Worm (Caenorhabditis elegans): ENCODE data around the gene B0496.6.

- peak; percentile 83 for TF ChIP-seq him-1 (tag; optimal IDR thresholded peaks at IDR 0.05)
- no peak for TF ChIP-seq W03F9.2 (tag; optimal IDR thresholded peaks at IDR 0.05)
Measured at ce11 chrIV:7402077-7402476, 16.8 kb upstream of the B0496.6 start.

Data from whole organism, L4/young adult.